Fruit fly (Drosophila melanogaster) whole organism, pupa: ENCODE data around the gene Ugalt.

Experiments
- CG10348 ChIP-seq: fragments of 200-800 bp; sonication (Bioruptor generic); IDR thresholded peaks from 2 replicates; pipeline ENCODE4 v1.3.6; 2022; ENCODE audit warnings: missing biosample characterization, missing genetic modification characterization
- CG12605 ChIP-seq: fragments of 200-800 bp; sonication (Bioruptor generic); IDR thresholded peaks from 2 replicates; pipeline ENCODE4 v1.3.6; 2022; ENCODE audit warnings: missing biosample characterization, missing genetic modification characterization
- CG13204 ChIP-seq: fragments of 200-800 bp; sonication (Bioruptor generic); optimal IDR thresholded peaks from 2 replicates; lab custom pipeline; 2018; ENCODE audit warnings: missing biosample characterization, mild to moderate bottlenecking, missing genetic modification characterization, moderate library complexity
- CG14655 ChIP-seq: fragments of 200-800 bp; sonication (Bioruptor generic); optimal IDR thresholded peaks from 3 replicates; lab custom pipeline; 2017; ENCODE audit warnings: mild to moderate bottlenecking, missing biosample characterization, missing genetic modification reagents, missing genetic modification characterization
- CG15710 ChIP-seq: fragments of 200-800 bp; sonication (Bioruptor generic); optimal IDR thresholded peaks from 2 replicates; lab custom pipeline; 2018; ENCODE audit warnings: missing biosample characterization, mild to moderate bottlenecking, missing genetic modification characterization, moderate library complexity
- CG17806 ChIP-seq: fragments of 200-800 bp; sonication (Bioruptor generic); optimal IDR thresholded peaks from 2 replicates; lab custom pipeline; 2018; ENCODE audit warnings: missing biosample characterization, mild to moderate bottlenecking, missing genetic modification characterization, moderate library complexity
- CG32121 ChIP-seq: fragments of 200-800 bp; sonication (Bioruptor generic); IDR thresholded peaks from 2 replicates; pipeline ENCODE4 v1.3.6; 2022; ENCODE audit warnings: missing biosample characterization, missing genetic modification characterization
- CG34367 ChIP-seq: fragments of 200-800 bp; sonication (Bioruptor generic); optimal IDR thresholded peaks from 2 replicates; lab custom pipeline; 2018; ENCODE audit warnings: missing biosample characterization, mild to moderate bottlenecking, missing genetic modification characterization
- CG4496 ChIP-seq: fragments of 200-800 bp; sonication (Bioruptor generic); IDR thresholded peaks from 3 replicates; pipeline ENCODE4 v1.3.6; 2022; ENCODE audit warnings: missing biosample characterization, missing genetic modification characterization
- CG8159 ChIP-seq: fragments of 200-800 bp; sonication (Bioruptor generic); optimal IDR thresholded peaks from 3 replicates; lab custom pipeline; 2018; ENCODE audit warnings: missing biosample characterization, mild to moderate bottlenecking, missing genetic modification characterization, moderate library complexity
- CG8301 ChIP-seq: fragments of 200-800 bp; sonication (Bioruptor generic); optimal IDR thresholded peaks from 2 replicates; lab custom pipeline; 2018; ENCODE audit warnings: missing biosample characterization, mild to moderate bottlenecking, missing genetic modification characterization
- CG9948 ChIP-seq: fragments of 200-800 bp; sonication (Bioruptor generic); optimal IDR thresholded peaks from 2 replicates; lab custom pipeline; 2018; ENCODE audit warnings: missing biosample characterization, mild to moderate bottlenecking, missing genetic modification characterization, moderate library complexity
- D1 ChIP-seq: fragments of 200-800 bp; sonication (Bioruptor generic); optimal IDR thresholded peaks from 2 replicates; lab custom pipeline; 2018; ENCODE audit warnings: missing biosample characterization, mild to moderate bottlenecking, missing genetic modification characterization, moderate library complexity
- EcR ChIP-seq: fragments of 200-800 bp; sonication (Bioruptor generic); optimal IDR thresholded peaks from 3 replicates; lab custom pipeline; 2019; ENCODE audit warnings: missing biosample characterization, missing genetic modification characterization, mild to moderate bottlenecking, moderate library complexity, missing genetic modification reagents
- Ets98B ChIP-seq: fragments of 200-800 bp; sonication (Bioruptor generic); IDR thresholded peaks from 2 replicates; pipeline ENCODE4 v1.3.6; 2022; ENCODE audit warnings: missing biosample characterization, missing genetic modification characterization
- Pif1A ChIP-seq: fragments of 200-800 bp; sonication (Bioruptor generic); optimal IDR thresholded peaks from 3 replicates; lab custom pipeline; 2016; ENCODE audit warnings: missing biosample characterization, missing genetic modification characterization
- Pif1B ChIP-seq: fragments of 200-800 bp; sonication (Bioruptor generic); optimal IDR thresholded peaks from 3 replicates; lab custom pipeline; 2016; ENCODE audit warnings: missing biosample characterization, missing genetic modification characterization
- Snoo ChIP-seq: fragments of 200-800 bp; sonication (Bioruptor generic); optimal IDR thresholded peaks from 3 replicates; lab custom pipeline; 2017; ENCODE audit warnings: missing biosample characterization, mild to moderate bottlenecking, missing genetic modification characterization, inconsistent platforms
- fd96Ca ChIP-seq: fragments of 200-800 bp; sonication (Bioruptor generic); IDR thresholded peaks from 3 replicates; pipeline ENCODE4 v1.3.6; 2022; ENCODE audit warnings: missing biosample characterization, missing genetic modification characterization
- gl ChIP-seq: fragments of 200-800 bp; sonication (Bioruptor generic); optimal IDR thresholded peaks from 2 replicates; lab custom pipeline; 2018; ENCODE audit warnings: missing biosample characterization, mild to moderate bottlenecking, missing genetic modification characterization
- rn ChIP-seq: fragments of 200-800 bp; sonication (Bioruptor generic); IDR thresholded peaks from 2 replicates; pipeline ENCODE4 v1.3.6; 2022; ENCODE audit warnings: missing biosample characterization, missing genetic modification characterization

Gene Ugalt

dm6 chrX:2703693-2704092 is at the start of gene Ugalt:
TSS of gene Ugalt (minus strand) at chrX:2703852.
- peak; percentile 100 for TF ChIP-seq fd96Ca (GFP tag; lab: Robert Waterston, UW)
- peak; percentile 100 for TF ChIP-seq CG10348
- peak; percentile 100 for TF ChIP-seq CG14655 (GFP tag; lab: Kevin White, UChicago)
- TF ChIP-seq rn (GFP tag; lab: Robert Waterston, UW): peak; percentile 100
- TF ChIP-seq CG12605: peak; percentile 100
- TF ChIP-seq CG8159 (tag; lab: Kevin White, UChicago): peak; percentile 100
- peak; percentile 100 for TF ChIP-seq Snoo
- peak; percentile 100 for TF ChIP-seq Ets98B (GFP tag; lab: Robert Waterston, UW)
- TF ChIP-seq EcR (GFP tag; lab: Kevin White, UChicago): peak; percentile 83
- TF ChIP-seq Pif1B (GFP tag; lab: Kevin White, UChicago): peak; percentile 100
- peak; percentile 100 for TF ChIP-seq CG15710 (tag; lab: Kevin White, UChicago)
- peak; percentile 100 for TF ChIP-seq CG8301 (tag; lab: Kevin White, UChicago)
- peak; percentile 100 for TF ChIP-seq gl
- peak; percentile 100 for TF ChIP-seq CG4496 (GFP tag; lab: Robert Waterston, UW)
- peak; percentile 100 for TF ChIP-seq CG32121 (GFP tag; lab: Robert Waterston, UW)
- peak; percentile 100 for TF ChIP-seq Pif1A (GFP tag; lab: Kevin White, UChicago)
- peak; percentile 100 for TF ChIP-seq CG17806
- peak; percentile 100 for TF ChIP-seq D1 (tag; lab: Kevin White, UChicago)
- TF ChIP-seq CG13204 (GFP tag; lab: Kevin White, UChicago): peak; percentile 100
- TF ChIP-seq CG9948: peak; percentile 100
- peak; percentile 100 for TF ChIP-seq CG34367 (tag; lab: Kevin White, UChicago)

- TF ChIP-seq Pif1B (GFP tag; lab: Kevin White, UChicago) (no peak), CG10348 (no peak), CG8301 (tag; lab: Kevin White, UChicago) (no peak), CG13204 (GFP tag; lab: Kevin White, UChicago) (no peak), CG32121 (GFP tag; lab: Robert Waterston, UW) (no peak), CG17806 (no peak)
These were observed 46.0 kb upstream of the Ugalt start for dm6 chrX:2749693-2750092.

DNA sequence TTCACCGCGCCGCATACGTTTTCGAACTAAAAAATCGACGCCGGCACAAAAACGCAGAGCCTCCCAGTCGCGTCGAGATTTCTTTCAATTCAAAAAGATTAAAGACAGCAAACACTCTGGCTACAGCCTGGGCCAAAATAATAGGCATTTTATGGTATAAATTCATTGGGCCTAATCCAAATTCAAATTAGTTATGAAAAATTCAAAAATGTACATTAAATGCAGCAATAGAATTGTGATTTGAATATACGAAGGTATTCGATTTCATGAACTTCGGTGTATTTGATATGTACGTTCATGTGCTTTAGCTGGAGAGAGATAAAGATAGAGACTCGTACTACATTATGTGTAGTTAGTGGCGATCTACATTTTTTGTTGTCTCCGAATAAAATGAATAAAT is 40.4 kb upstream of the Ugalt start, which contains the start of gene Syx4:
Gene Syx4, minus strand, starts transcription at position 35 of the 400 bp plus-strand sequence.
- peak; percentile 98 for TF ChIP-seq CG4496 (GFP tag; lab: Robert Waterston, UW)
- TF ChIP-seq CG34367 (tag; lab: Kevin White, UChicago): peak; percentile 89
- peak; percentile 90 for TF ChIP-seq CG15710 (tag; lab: Kevin White, UChicago)
- TF ChIP-seq EcR (GFP tag; lab: Kevin White, UChicago): no peak
- TF ChIP-seq Ets98B (GFP tag; lab: Robert Waterston, UW): peak; percentile 96
- TF ChIP-seq Pif1B (GFP tag; lab: Kevin White, UChicago): peak; percentile 92
- TF ChIP-seq CG17806: peak; percentile 88
- TF ChIP-seq D1 (tag; lab: Kevin White, UChicago): peak; percentile 64
- TF ChIP-seq CG13204 (GFP tag; lab: Kevin White, UChicago): peak; percentile 30
- TF ChIP-seq fd96Ca (GFP tag; lab: Robert Waterston, UW): peak; percentile 91
- TF ChIP-seq CG8301 (tag; lab: Kevin White, UChicago): peak; percentile 87
- peak; percentile 79 for TF ChIP-seq Snoo
- peak; percentile 86 for TF ChIP-seq rn (GFP tag; lab: Robert Waterston, UW)
- peak; percentile 94 for TF ChIP-seq CG32121 (GFP tag; lab: Robert Waterston, UW)
- TF ChIP-seq Pif1A (GFP tag; lab: Kevin White, UChicago): peak; percentile 91
- TF ChIP-seq CG14655 (GFP tag; lab: Kevin White, UChicago): peak; percentile 89
- TF ChIP-seq gl: peak; percentile 78
- TF ChIP-seq CG12605: peak; percentile 96
- TF ChIP-seq CG8159 (tag; lab: Kevin White, UChicago): peak; percentile 90
- TF ChIP-seq CG9948: peak; percentile 82
- TF ChIP-seq CG10348: peak; percentile 76

DNA sequence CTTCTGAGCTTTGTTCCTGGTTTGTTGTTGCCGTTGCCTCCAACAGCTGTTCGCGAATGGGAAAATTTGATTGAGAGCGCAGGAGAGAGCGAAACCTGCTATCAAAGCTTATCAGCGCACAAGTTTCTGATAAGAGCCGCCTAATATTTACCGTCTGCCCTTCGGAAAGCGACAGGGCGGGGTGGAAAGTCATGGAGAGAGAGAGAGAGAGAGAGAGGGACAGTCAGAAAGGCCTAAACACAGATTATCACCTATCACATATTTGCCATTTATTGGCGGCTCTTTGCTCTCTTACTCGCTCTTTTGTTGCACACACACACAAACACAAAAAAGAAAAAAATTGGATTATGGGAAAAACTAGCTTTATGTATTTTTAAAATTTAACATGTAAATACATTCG is 39.9 kb upstream of the Ugalt start:
- TF ChIP-seq rn (GFP tag; lab: Robert Waterston, UW) (no peak), CG15710 (tag; lab: Kevin White, UChicago) (no peak), CG10348 (no peak), CG12605 (0 out of 2 replicates have a peak, but pooled peaks have one; percentile 4), CG9948 (no peak), D1 (tag; lab: Kevin White, UChicago) (no peak)

DNA sequence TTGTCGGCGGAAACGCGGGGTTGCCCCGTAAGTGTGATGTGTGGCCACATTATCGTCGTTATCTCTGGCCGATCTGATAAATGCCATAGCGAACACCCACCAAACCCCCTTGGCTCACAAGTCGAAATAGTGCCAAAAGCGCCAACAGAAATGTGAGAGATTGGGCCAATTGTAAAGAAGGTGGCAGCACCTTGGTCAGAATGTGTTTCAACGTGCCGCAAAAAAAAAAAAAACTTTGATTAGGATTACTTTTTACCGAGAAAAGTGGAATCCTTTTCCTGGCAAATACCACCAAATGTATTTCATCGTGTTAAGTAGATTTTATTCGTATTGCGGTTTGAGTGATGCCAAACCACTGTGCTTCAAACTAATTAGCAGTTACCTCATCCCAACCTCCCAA is 39.4 kb upstream of the Ugalt start:
- TF ChIP-seq gl (no peak), CG9948 (no peak), CG13204 (GFP tag; lab: Kevin White, UChicago) (no peak), D1 (tag; lab: Kevin White, UChicago) (no peak), Snoo (peak; percentile 1), CG32121 (GFP tag; lab: Robert Waterston, UW) (peak; percentile 75), Pif1A (GFP tag; lab: Kevin White, UChicago) (peak; percentile 17), CG10348 (no peak), CG8301 (tag; lab: Kevin White, UChicago) (no peak), fd96Ca (GFP tag; lab: Robert Waterston, UW) (peak; percentile 74), CG8159 (tag; lab: Kevin White, UChicago) (no peak), CG17806 (no peak), CG4496 (GFP tag; lab: Robert Waterston, UW) (peak; percentile 79), CG14655 (GFP tag; lab: Kevin White, UChicago) (no peak), CG12605 (peak; percentile 25; the same call in 1 of the 2 replicates), rn (GFP tag; lab: Robert Waterston, UW) (no peak), CG34367 (tag; lab: Kevin White, UChicago) (no peak), Pif1B (GFP tag; lab: Kevin White, UChicago) (no peak), Ets98B (GFP tag; lab: Robert Waterston, UW) (peak; percentile 80)
